Fruit fly (Drosophila melanogaster): ENCODE results near the gene waw.

dm6 chrX:21323933-21324688 is 38.7 kb upstream of the waw start, which contains the start of the genes Dd and CG1486:
- TF ChIP-seq Myc (optimal IDR thresholded peaks at IDR 0.05) (no peak), insv (optimal IDR thresholded peaks at IDR 0.05) (no peak), ttk (optimal IDR thresholded peaks at IDR 0.05) (no peak), psq (optimal IDR thresholded peaks at IDR 0.05) (no peak), Sin3A (optimal IDR thresholded peaks at IDR 0.05) (peak; percentile 13), h (optimal IDR thresholded peaks at IDR 0.05) (no peak)

Measured in Kc167 (cell line).